Worm (Caenorhabditis elegans) whole organism, L1 larva: ENCODE data around the gene cup-5.
A peak's percentile ranks its signal among the peaks of the same experiment; 100 is the strongest.

Experiments
- F16B12.6 ChIP-seq: fragments of 150-350 bp; optimal IDR thresholded peaks from 2 replicates; lab custom pipeline; 2014; ENCODE audit warnings: missing biosample characterization, missing genetic modification characterization
- Y116A8C.19 ChIP-seq: sonication (generic microtip); optimal IDR thresholded peaks from 2 replicates; lab custom pipeline; 2016; ENCODE audit warnings: missing compliant biosample characterization, missing genetic modification characterization, borderline replicate concordance
- aly-2 ChIP-seq: fragments of 150-350 bp; optimal IDR thresholded peaks from 2 replicates; lab custom pipeline; 2014; ENCODE audit warnings: missing biosample characterization, missing genetic modification characterization
- blmp-1 ChIP-seq: fragments of 150-350 bp; optimal IDR thresholded peaks from 2 replicates; lab custom pipeline; 2014; ENCODE audit warnings: missing biosample characterization, missing genetic modification characterization
- ceh-63 ChIP-seq: fragments of 200-800 bp; sonication (Bioruptor generic); optimal IDR thresholded peaks from 2 replicates; lab custom pipeline; 2018; ENCODE audit warnings: mild to moderate bottlenecking, missing genetic modification characterization, missing compliant biosample characterization
- ceh-90 ChIP-seq: sonication (generic microtip); optimal IDR thresholded peaks from 2 replicates; lab custom pipeline; 2016; ENCODE audit warnings: missing genetic modification characterization, missing compliant biosample characterization
- ces-1 ChIP-seq: fragments of 150-350 bp; optimal IDR thresholded peaks from 2 replicates; lab custom pipeline; 2014; ENCODE audit warnings: missing biosample characterization, missing genetic modification reagents, missing genetic modification characterization
- dsc-1 ChIP-seq: sonication (generic microtip); optimal IDR thresholded peaks from 2 replicates; lab custom pipeline; 2016; ENCODE audit warnings: mild to moderate bottlenecking, missing genetic modification characterization, missing compliant biosample characterization
- efl-3 ChIP-seq: fragments of 200-800 bp; sonication (Bioruptor generic); optimal IDR thresholded peaks from 2 replicates; lab custom pipeline; 2018; ENCODE audit warnings: mild to moderate bottlenecking, missing genetic modification characterization, missing compliant biosample characterization
- egl-13 ChIP-seq: sonication (generic microtip); optimal IDR thresholded peaks from 2 replicates; lab custom pipeline; 2016; ENCODE audit warnings: missing genotype, missing genetic modification reagents, missing genetic modification characterization, missing compliant biosample characterization
- egl-27 ChIP-seq, 2 experiments: fragments of 150-350 bp in 1 of 2; sonication (generic microtip); optimal IDR thresholded peaks; 3 replicates each; lab custom pipeline; 2017 to 2018; ENCODE audit warnings: missing biosample characterization in 2 of 2, missing genetic modification characterization in 2 of 2, missing genetic modification reagents in 2 of 2
- elt-2 ChIP-seq: sonication (generic microtip); optimal IDR thresholded peaks from 2 replicates; lab custom pipeline; 2016; ENCODE audit warnings: missing genetic modification characterization, mild to moderate bottlenecking, inconsistent platforms, missing compliant biosample characterization, missing genetic modification reagents
- elt-3 ChIP-seq, 6 experiments: fragments of 150-350 bp in 1 of 6; sonication (generic microtip); optimal IDR thresholded peaks; 2 replicates each; lab custom pipeline; 2017 to 2018; ENCODE audit warnings: missing biosample characterization in 6 of 6, missing genetic modification characterization in 6 of 6, inconsistent platforms in 1 of 6
- ets-5 ChIP-seq: fragments of 200-800 bp; sonication (Bioruptor generic); IDR thresholded peaks from 2 replicates; pipeline ENCODE4 v1.3.6; 2022; ENCODE audit warnings: missing genetic modification characterization, missing compliant biosample characterization
- fkh-10 ChIP-seq: sonication (generic microtip); optimal IDR thresholded peaks from 2 replicates; lab custom pipeline; 2017; ENCODE audit warnings: missing biosample characterization, missing genetic modification reagents, missing genetic modification characterization
- fkh-4 ChIP-seq: sonication (generic microtip); optimal IDR thresholded peaks from 2 replicates; lab custom pipeline; 2016; ENCODE audit warnings: missing compliant biosample characterization, missing genetic modification characterization, borderline replicate concordance
- grh-1 ChIP-seq: fragments of 200-800 bp; sonication (Bioruptor generic); IDR thresholded peaks from 2 replicates; pipeline ENCODE4 v1.3.6; 2022; ENCODE audit warnings: missing genetic modification reagents, missing genetic modification characterization, missing compliant biosample characterization
- hlh-17 ChIP-seq: fragments of 200-800 bp; sonication (Bioruptor generic); optimal IDR thresholded peaks from 2 replicates; lab custom pipeline; 2018; ENCODE audit warnings: missing genetic modification characterization, mild to moderate bottlenecking, missing compliant biosample characterization, moderate library complexity, borderline replicate concordance
- hlh-4 ChIP-seq: sonication (generic microtip); optimal IDR thresholded peaks from 2 replicates; lab custom pipeline; 2016; ENCODE audit warnings: mild to moderate bottlenecking, missing genetic modification characterization, missing compliant biosample characterization
- hpl-2 ChIP-seq: fragments of 150-350 bp; optimal IDR thresholded peaks from 2 replicates; lab custom pipeline; 2014; ENCODE audit warnings: missing biosample characterization, missing genetic modification reagents, missing genetic modification characterization
- isw-1 ChIP-seq: fragments of 200-800 bp; sonication (Bioruptor generic); IDR thresholded peaks from 2 replicates; pipeline ENCODE4 v1.3.6; 2022; ENCODE audit warnings: missing genetic modification characterization, missing compliant biosample characterization
- jun-1 ChIP-seq: fragments of 150-350 bp; optimal IDR thresholded peaks from 2 replicates; lab custom pipeline; 2014; ENCODE audit warnings: missing biosample characterization, missing genetic modification reagents, missing genetic modification characterization
- lin-14 ChIP-seq: fragments of 200-800 bp; sonication (Bioruptor generic); optimal IDR thresholded peaks from 2 replicates; lab custom pipeline; 2018; ENCODE audit warnings: mild to moderate bottlenecking, missing genetic modification characterization, moderate library complexity, missing compliant biosample characterization
- lsy-2 ChIP-seq, 2 experiments: fragments of 150-350 bp; optimal IDR thresholded peaks; 2 replicates each; lab custom pipeline; 2014; ENCODE audit warnings: missing biosample characterization in 2 of 2, missing genetic modification characterization in 2 of 2
- mab-9 ChIP-seq: fragments of 200-800 bp; sonication (Bioruptor generic); IDR thresholded peaks from 2 replicates; pipeline ENCODE4 v1.3.6; 2022; ENCODE audit warnings: missing genetic modification reagents, missing genetic modification characterization, missing compliant biosample characterization
- mef-2 ChIP-seq: fragments of 150-350 bp; optimal IDR thresholded peaks from 2 replicates; lab custom pipeline; 2014; ENCODE audit warnings: missing biosample characterization, missing genetic modification characterization
- mep-1 ChIP-seq: fragments of 150-350 bp; optimal IDR thresholded peaks from 2 replicates; lab custom pipeline; 2014; ENCODE audit warnings: missing biosample characterization, missing genetic modification characterization
- nhr-19 ChIP-seq: fragments of 200-800 bp; sonication (Bioruptor generic); conservative IDR thresholded peaks from 2 replicates; pipeline ENCODE4 v1.3.6; 2022; ENCODE audit warnings: missing genetic modification characterization, missing compliant biosample characterization
- nhr-20 ChIP-seq: sonication (generic microtip); optimal IDR thresholded peaks from 2 replicates; lab custom pipeline; 2016; ENCODE audit warnings: mild to moderate bottlenecking, missing genetic modification characterization, missing compliant biosample characterization
- nhr-47 ChIP-seq: sonication (generic microtip); optimal IDR thresholded peaks from 2 replicates; lab custom pipeline; 2016; ENCODE audit warnings: mild to moderate bottlenecking, missing genetic modification characterization, moderate library complexity, missing compliant biosample characterization
- nhr-71 ChIP-seq: sonication (generic microtip); optimal IDR thresholded peaks from 2 replicates; lab custom pipeline; 2016; ENCODE audit warnings: mild to moderate bottlenecking, missing genetic modification characterization, moderate library complexity, missing compliant biosample characterization
- nhr-76 ChIP-seq: sonication (generic microtip); optimal IDR thresholded peaks from 2 replicates; lab custom pipeline; 2017; ENCODE audit warnings: missing biosample characterization, missing genetic modification characterization
- nhr-85 ChIP-seq: sonication (generic microtip); peaks from one replicate; lab custom pipeline; 2016; ENCODE audit warnings: missing genetic modification characterization, inconsistent platforms, missing compliant biosample characterization
- nhr-90 ChIP-seq: sonication (generic microtip); optimal IDR thresholded peaks from 2 replicates; lab custom pipeline; 2016; ENCODE audit warnings: mild to moderate bottlenecking, missing genetic modification characterization, missing compliant biosample characterization; ENCODE audit not compliant: poor library complexity
- pag-3 ChIP-seq: sonication (generic microtip); optimal IDR thresholded peaks from 2 replicates; lab custom pipeline; 2017; ENCODE audit warnings: missing genetic modification characterization, mild to moderate bottlenecking, missing compliant biosample characterization, antibody characterized with exemption, borderline replicate concordance; ENCODE audit not compliant: insufficient read depth
- pax-3 ChIP-seq: fragments of 200-800 bp; sonication (Bioruptor generic); optimal IDR thresholded peaks from 2 replicates; lab custom pipeline; 2018; ENCODE audit warnings: mild to moderate bottlenecking, missing genetic modification characterization, moderate library complexity, missing compliant biosample characterization
- pqm-1 ChIP-seq: sonication (generic microtip); optimal IDR thresholded peaks from 3 replicates; lab custom pipeline; 2017; ENCODE audit warnings: missing biosample characterization, missing genetic modification characterization
- skn-1 ChIP-seq: fragments of 150-350 bp; optimal IDR thresholded peaks from 2 replicates; lab custom pipeline; 2014; ENCODE audit warnings: missing biosample characterization, missing genetic modification characterization
- sptf-1 ChIP-seq: fragments of 150-350 bp; optimal IDR thresholded peaks from 2 replicates; lab custom pipeline; 2014; ENCODE audit warnings: missing biosample characterization, missing genetic modification characterization
- tlp-1 ChIP-seq: fragments of 150-350 bp; optimal IDR thresholded peaks from 2 replicates; lab custom pipeline; 2014; ENCODE audit warnings: missing biosample characterization, missing genetic modification characterization
- unc-62 ChIP-seq: fragments of 150-350 bp; optimal IDR thresholded peaks from 2 replicates; lab custom pipeline; 2014; ENCODE audit warnings: missing biosample characterization, missing genetic modification reagents, missing genetic modification characterization
- unc-98 ChIP-seq: fragments of 200-800 bp; sonication (Bioruptor generic); IDR thresholded peaks from 2 replicates; pipeline ENCODE4 v1.3.6; 2022; ENCODE audit warnings: missing genetic modification characterization, missing compliant biosample characterization
- zip-4 ChIP-seq: fragments of 200-800 bp; sonication (Bioruptor generic); optimal IDR thresholded peaks from 2 replicates; lab custom pipeline; 2018; ENCODE audit warnings: mild to moderate bottlenecking, missing genetic modification characterization, moderate library complexity, missing compliant biosample characterization
- ztf-4 ChIP-seq: fragments of 150-350 bp; optimal IDR thresholded peaks from 2 replicates; lab custom pipeline; 2014; ENCODE audit warnings: missing biosample characterization, missing genetic modification characterization

Gene cup-5

DNA sequence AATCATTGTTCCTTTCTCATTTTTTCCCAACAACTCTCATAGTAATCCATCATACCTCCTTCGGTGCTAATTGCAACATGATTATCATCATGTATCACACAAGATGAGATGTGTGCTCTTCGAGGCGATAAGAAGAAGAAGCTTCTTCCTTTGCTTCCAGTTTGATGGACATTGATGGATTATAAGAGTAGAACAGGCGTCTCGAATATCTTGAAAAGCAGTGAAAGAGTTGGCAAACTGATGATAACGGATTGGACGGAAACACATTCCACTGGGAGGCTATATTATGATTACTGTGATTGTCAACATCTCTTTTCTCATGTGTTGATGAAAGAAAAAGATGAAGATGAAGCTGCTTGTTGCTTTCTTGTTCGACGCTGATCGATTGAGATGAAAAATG lies 24.1 kb upstream of the cup-5 start (continued):
- TF ChIP-seq zip-4 (GFP tag; lab: Kevin White, UChicago) (no peak), isw-1 (GFP tag; lab: Robert Waterston, UW) (no peak), dsc-1 (no peak), ces-1 (GFP tag; lab: Kevin White, UChicago) (no peak), hpl-2 (GFP tag; lab: Kevin White, UChicago) (no peak), fkh-4 (no peak), nhr-20 (tag; lab: Kevin White, UChicago) (no peak), nhr-19 (peak; percentile 34), efl-3 (GFP tag; lab: Kevin White, UChicago) (no peak), unc-62 (GFP tag; lab: Kevin White, UChicago) (no peak), pqm-1 (no peak), nhr-85 (tag; lab: Kevin White, UChicago) (no peak), aly-2 (tag; lab: Kevin White, UChicago) (no peak), nhr-47 (no peak), nhr-76 (tag; lab: Kevin White, UChicago) (no peak), mef-2 (tag; lab: Kevin White, UChicago) (no peak), fkh-10 (GFP tag; lab: Kevin White, UChicago) (no peak), hlh-17 (no peak)

DNA sequence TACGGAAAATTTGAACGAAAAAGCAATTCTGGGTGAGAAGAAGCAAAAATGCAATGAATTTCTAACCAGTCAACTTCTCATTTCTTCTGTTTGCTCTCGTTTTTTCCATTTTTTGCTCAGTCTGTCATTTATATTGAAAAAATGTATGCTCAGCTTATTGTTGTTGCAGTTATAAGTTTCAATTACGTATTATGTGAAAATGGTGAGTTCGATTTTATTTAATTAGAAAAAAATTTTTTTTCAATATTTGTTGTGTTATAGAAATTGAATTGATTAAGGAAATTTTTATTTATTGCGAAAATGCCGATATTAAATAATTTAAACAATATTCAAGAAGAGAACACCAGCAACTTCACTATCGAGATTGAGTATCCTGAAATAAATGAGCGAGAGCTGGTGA lies 22.1 kb upstream of the cup-5 start, which contains the start of gene lgc-12:
Gene lgc-12 (plus strand): TSS at position 301 of the 400 bp plus-strand sequence.
- no peak for TF ChIP-seq zip-4 (GFP tag; lab: Kevin White, UChicago)
- TF ChIP-seq efl-3 (GFP tag; lab: Kevin White, UChicago), result no peak
- TF ChIP-seq blmp-1 (tag; lab: Kevin White, UChicago), result no peak
- no peak for TF ChIP-seq egl-27 (tag; optimal IDR thresholded peaks at IDR 0.05; lab: Kevin White, UChicago)
- no peak for TF ChIP-seq ets-5
- TF ChIP-seq ztf-4 (tag; lab: Kevin White, UChicago), result no peak
- no peak for TF ChIP-seq ceh-90 (tag; lab: Kevin White, UChicago)
- TF ChIP-seq mep-1 (tag; lab: Kevin White, UChicago), result no peak
- no peak for TF ChIP-seq nhr-76 (tag; lab: Kevin White, UChicago)
- TF ChIP-seq sptf-1 (tag; lab: Kevin White, UChicago), result no peak
- TF ChIP-seq mab-9 (GFP tag; lab: Robert Waterston, UW), result no peak
- no peak for TF ChIP-seq skn-1 (tag; lab: Kevin White, UChicago)
- TF ChIP-seq pax-3 (tag; lab: Kevin White, UChicago), result no peak
- TF ChIP-seq lin-14, result no peak
- no peak for TF ChIP-seq lsy-2 (tag; optimal IDR thresholded peaks at IDR 0.05; lab: Kevin White, UChicago)
- TF ChIP-seq dsc-1, result no peak
- no peak for TF ChIP-seq ceh-63 (GFP tag; lab: Kevin White, UChicago)
- TF ChIP-seq jun-1, result no peak

- no peak for TF ChIP-seq pqm-1
- no peak for TF ChIP-seq grh-1 (GFP tag; lab: Robert Waterston, UW)
- no peak for TF ChIP-seq nhr-85 (tag; lab: Kevin White, UChicago)
- TF ChIP-seq egl-13, result no peak
- TF ChIP-seq tlp-1 (tag; lab: Kevin White, UChicago), result no peak
- TF ChIP-seq F16B12.6 (tag; lab: Kevin White, UChicago), result no peak
- no peak for TF ChIP-seq hpl-2 (GFP tag; lab: Kevin White, UChicago)
- no peak for TF ChIP-seq unc-98 (GFP tag; lab: Robert Waterston, UW)
- TF ChIP-seq elt-2 (tag; lab: Kevin White, UChicago), result no peak
- no peak for TF ChIP-seq ets-5
- no peak for TF ChIP-seq fkh-4
Observed at ce11 chrIII:7565247-7565646, 18.7 kb upstream of the cup-5 start, which contains the start of gene ttr-8. TSS of gene ttr-8 (minus strand) at chrIII:7565347.

DNA sequence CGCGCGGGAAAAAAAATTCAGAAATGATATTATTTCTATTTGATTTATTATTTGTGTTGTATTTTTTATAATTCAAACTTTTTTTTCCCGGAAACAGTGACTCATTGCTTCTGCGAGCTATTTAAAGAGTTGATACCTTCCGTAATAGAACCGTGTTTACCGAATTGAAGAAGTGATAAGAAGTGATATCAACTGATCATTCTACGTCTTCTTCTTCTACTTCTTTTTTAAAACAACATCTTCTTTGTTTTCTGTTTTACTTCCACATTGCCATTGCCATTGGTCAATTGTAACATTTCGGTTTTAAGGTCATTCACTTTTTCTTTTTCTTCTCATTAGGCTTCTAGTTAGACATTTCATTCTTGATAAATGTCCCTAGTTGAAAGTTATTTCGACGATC lies 17.9 kb upstream of the cup-5 start, which contains the start of gene ttr-32:
Gene ttr-32 (plus strand): TSS at position 314 of the 400 bp plus-strand sequence.
- no peak for TF ChIP-seq nhr-90 (tag; lab: Kevin White, UChicago)
- TF ChIP-seq lsy-2 (tag; optimal IDR thresholded peaks at IDR 0.05; lab: Kevin White, UChicago), result no peak
- no peak for TF ChIP-seq nhr-71 (tag; lab: Kevin White, UChicago)
- peak; percentile 28 for TF ChIP-seq lin-14
- TF ChIP-seq nhr-85 (tag; lab: Kevin White, UChicago), result peak; percentile 60
- no peak for TF ChIP-seq mef-2 (tag; lab: Kevin White, UChicago)
- TF ChIP-seq elt-3 (tag; optimal IDR thresholded peaks at IDR 0.05; lab: Kevin White, UChicago), result peak in 2 of 6 experiments; percentile 28 to 60
- TF ChIP-seq hlh-4 (tag; lab: Kevin White, UChicago), result no peak
- no peak for TF ChIP-seq Y116A8C.19
- TF ChIP-seq efl-3 (GFP tag; lab: Kevin White, UChicago), result no peak
- peak; percentile 6 for TF ChIP-seq pag-3 (tag; lab: Kevin White, UChicago)
